Worm (Caenorhabditis elegans) whole organism, early embryonic: ENCODE results near the gene Y62H9A.11.

Experiments
- ceh-13 ChIP-seq: fragments of 200-800 bp; sonication (Bioruptor generic); optimal IDR thresholded peaks from 2 replicates; lab custom pipeline; 2018; ENCODE audit warnings: mild to moderate bottlenecking, missing genetic modification characterization, missing compliant biosample characterization
- flt-1 ChIP-seq: fragments of 200-800 bp; sonication (Bioruptor generic); IDR thresholded peaks from 2 replicates; pipeline ENCODE4 v1.3.6; 2022; ENCODE audit warnings: missing genetic modification characterization, missing compliant biosample characterization
- tbx-37 ChIP-seq: fragments of 200-800 bp; sonication (Bioruptor generic); conservative IDR thresholded peaks from 2 replicates; pipeline ENCODE4 v1.3.6; 2022; ENCODE audit warnings: missing genetic modification reagents, missing genetic modification characterization, missing compliant biosample characterization

DNA sequence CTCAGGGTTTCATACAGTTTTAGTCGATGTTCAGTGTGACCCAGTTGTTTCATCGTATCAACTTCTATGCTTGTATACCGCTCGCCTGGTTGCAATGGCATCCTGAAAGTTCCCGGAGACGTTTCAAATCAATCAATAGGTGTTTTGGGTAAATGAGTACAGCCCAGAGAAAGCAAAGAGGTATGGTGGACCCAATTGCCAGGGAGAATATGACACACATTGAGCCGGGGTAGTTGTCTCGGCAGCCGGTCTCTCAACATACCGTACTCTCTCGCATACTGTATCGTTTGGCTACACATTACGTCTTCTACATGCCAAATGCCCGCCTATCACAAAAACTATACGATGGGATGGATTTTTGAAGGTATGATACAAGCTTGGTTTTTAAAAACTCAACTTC lies 9.1 kb downstream of the Y62H9A.11 start, which contains the start of gene Y62H9A.9:
- TF ChIP-seq flt-1 (GFP tag; lab: Robert Waterston, UW) (no peak), tbx-37 (no peak), ceh-13 (GFP tag; lab: Kevin White, UChicago) (no peak)
